Worm (Caenorhabditis elegans): ENCODE data around the gene C08E3.13.
"Not testable (repeated sequence)": the region's sequence is repeated elsewhere in the genome, so short reads cannot be mapped to it uniquely, and the experiment has no call there.

Gene C08E3.13

ce11 chrII:1660888-1661287, 28.8 kb upstream of the C08E3.13 start, which contains the start of gene ZC204.13:
TSS of gene ZC204.13 (minus strand) at chrII:1660988.
- TF ChIP-seq med-1 (GFP tag; optimal IDR thresholded peaks at IDR 0.05; ENCODE audit: insufficient read depth); ztf-23 (GFP tag; IDR thresholded peaks at IDR 0.05); ref-1 (GFP tag; conservative IDR thresholded peaks at IDR 0.05): not testable (repeated sequence)

DNA sequence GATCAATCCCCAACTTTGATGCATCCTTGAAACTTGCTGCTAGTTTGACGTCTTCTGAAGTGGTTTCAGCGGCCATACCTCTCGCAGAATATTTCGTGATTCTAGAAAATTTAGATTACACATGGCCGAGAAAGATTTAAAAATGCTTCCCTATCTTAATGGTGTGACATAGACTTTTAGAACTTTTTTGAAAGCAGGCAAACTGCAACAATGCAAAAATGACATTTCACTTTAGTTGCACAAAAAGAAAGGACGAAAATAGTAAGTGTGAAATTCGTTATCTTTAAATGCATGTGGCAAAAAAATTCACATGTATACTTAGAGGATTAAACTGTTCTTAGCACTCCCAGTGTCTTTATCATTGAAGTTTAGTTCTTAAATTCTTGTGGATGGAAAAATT, 25.1 kb upstream of the C08E3.13 start, which contains the start of gene ZC204.12:
Gene ZC204.12 (minus strand): TSS at position 101 of the 400 bp plus-strand sequence.
- TF ChIP-seq flt-1 (GFP tag; IDR thresholded peaks at IDR 0.05) (no peak), klf-2 (GFP tag; conservative IDR thresholded peaks at IDR 0.05) (no peak), ztf-23 (GFP tag; IDR thresholded peaks at IDR 0.05) (no peak), cog-1 (tag; optimal IDR thresholded peaks at IDR 0.05) (no peak), tab-1 (GFP tag; IDR thresholded peaks at IDR 0.05) (no peak), med-1 (GFP tag; optimal IDR thresholded peaks at IDR 0.05; ENCODE audit: insufficient read depth) (no peak), T22C8.4 (GFP tag; IDR thresholded peaks at IDR 0.05) (no peak)

DNA sequence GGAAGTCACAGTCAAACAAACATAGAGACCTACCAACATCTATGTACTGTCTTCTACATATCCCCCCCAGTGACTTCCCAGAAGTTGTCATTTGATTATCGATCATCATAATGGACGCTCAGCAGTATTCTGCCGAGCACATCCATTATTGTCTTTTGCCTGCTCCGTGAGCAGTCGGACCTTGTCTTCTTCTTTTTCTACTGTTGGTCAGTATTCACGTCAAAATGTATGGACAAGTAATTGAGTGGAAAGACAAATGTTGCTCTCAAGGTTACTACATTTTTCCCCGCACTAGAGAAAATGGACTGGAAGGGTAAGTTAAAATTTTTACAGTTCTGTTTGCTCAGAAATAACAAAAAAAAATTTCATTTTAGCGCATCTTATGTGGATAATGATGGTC, 22.8 kb upstream of the C08E3.13 start, which contains the start of gene btb-12:
Gene btb-12 (plus strand): TSS at position 301 of the 400 bp plus-strand sequence.
- no peak for TF ChIP-seq ztf-23 (GFP tag; IDR thresholded peaks at IDR 0.05)
- TF ChIP-seq ref-1 (GFP tag; conservative IDR thresholded peaks at IDR 0.05), result no peak
- TF ChIP-seq flt-1 (GFP tag; IDR thresholded peaks at IDR 0.05), result no peak
- TF ChIP-seq ztf-29 (GFP tag; IDR thresholded peaks at IDR 0.05), result no peak
- no peak for TF ChIP-seq tab-1 (GFP tag; IDR thresholded peaks at IDR 0.05)
- no peak for TF ChIP-seq cog-1 (tag; optimal IDR thresholded peaks at IDR 0.05)
- TF ChIP-seq klf-2 (GFP tag; conservative IDR thresholded peaks at IDR 0.05), result no peak
- no peak for TF ChIP-seq T22C8.4 (GFP tag; IDR thresholded peaks at IDR 0.05)
- TF ChIP-seq med-1 (GFP tag; optimal IDR thresholded peaks at IDR 0.05; ENCODE audit: insufficient read depth), result no peak

- TF ChIP-seq cog-1 (tag; optimal IDR thresholded peaks at IDR 0.05) (no peak), ztf-23 (GFP tag; IDR thresholded peaks at IDR 0.05) (no peak), flt-1 (GFP tag; IDR thresholded peaks at IDR 0.05) (no peak), klf-2 (GFP tag; conservative IDR thresholded peaks at IDR 0.05) (no peak), ref-1 (GFP tag; conservative IDR thresholded peaks at IDR 0.05) (no peak), T22C8.4 (GFP tag; IDR thresholded peaks at IDR 0.05) (no peak), med-1 (GFP tag; optimal IDR thresholded peaks at IDR 0.05; ENCODE audit: insufficient read depth) (no peak), tab-1 (GFP tag; IDR thresholded peaks at IDR 0.05) (no peak), ztf-29 (GFP tag; IDR thresholded peaks at IDR 0.05) (no peak)
Observed at ce11 chrII:1653397-1653796, 21.3 kb upstream of the C08E3.13 start, which contains the start of gene fbxb-15. TSS of gene fbxb-15 (minus strand) at chrII:1653497.

- TF ChIP-seq ztf-23 (GFP tag; IDR thresholded peaks at IDR 0.05) (no peak), klf-2 (GFP tag; conservative IDR thresholded peaks at IDR 0.05) (no peak), flt-1 (GFP tag; IDR thresholded peaks at IDR 0.05) (no peak), T22C8.4 (GFP tag; IDR thresholded peaks at IDR 0.05) (no peak), med-1 (GFP tag; optimal IDR thresholded peaks at IDR 0.05; ENCODE audit: insufficient read depth) (no peak), ztf-29 (GFP tag; IDR thresholded peaks at IDR 0.05) (no peak), cog-1 (tag; optimal IDR thresholded peaks at IDR 0.05) (no peak), tab-1 (GFP tag; IDR thresholded peaks at IDR 0.05) (no peak), ref-1 (GFP tag; conservative IDR thresholded peaks at IDR 0.05) (no peak)
Observed at ce11 chrII:1651804-1652203, 19.7 kb upstream of the C08E3.13 start, which contains the start of gene fbxb-16. TSS of gene fbxb-16 (minus strand) at chrII:1651904.

DNA sequence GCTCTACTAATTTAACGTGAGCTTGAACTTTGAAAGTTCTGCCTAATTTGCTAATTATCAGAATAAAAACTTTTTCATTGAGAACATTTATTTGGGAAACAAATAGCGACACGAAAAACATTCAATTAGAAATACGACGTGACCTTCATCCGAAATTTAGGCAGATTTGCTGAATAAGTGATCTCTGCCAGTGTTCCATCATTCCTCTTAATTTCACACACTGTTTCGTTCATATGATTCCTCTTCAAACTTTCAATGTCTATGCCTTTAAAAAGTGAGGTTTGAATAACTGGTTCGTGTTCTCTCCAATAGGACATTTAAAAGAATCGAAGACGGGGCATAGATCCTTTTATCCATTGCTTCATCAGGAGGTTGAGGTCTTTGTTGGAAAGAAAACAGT, 18.4 kb upstream of the C08E3.13 start, which contains the start of gene fbxb-20:
Gene fbxb-20 (minus strand): TSS at position 101 of the 400 bp plus-strand sequence.
- TF ChIP-seq flt-1 (GFP tag; IDR thresholded peaks at IDR 0.05) (no peak), ztf-29 (GFP tag; IDR thresholded peaks at IDR 0.05) (no peak), cog-1 (tag; optimal IDR thresholded peaks at IDR 0.05) (no peak), tab-1 (GFP tag; IDR thresholded peaks at IDR 0.05) (no peak), ztf-23 (GFP tag; IDR thresholded peaks at IDR 0.05) (no peak), klf-2 (GFP tag; conservative IDR thresholded peaks at IDR 0.05) (no peak)

DNA sequence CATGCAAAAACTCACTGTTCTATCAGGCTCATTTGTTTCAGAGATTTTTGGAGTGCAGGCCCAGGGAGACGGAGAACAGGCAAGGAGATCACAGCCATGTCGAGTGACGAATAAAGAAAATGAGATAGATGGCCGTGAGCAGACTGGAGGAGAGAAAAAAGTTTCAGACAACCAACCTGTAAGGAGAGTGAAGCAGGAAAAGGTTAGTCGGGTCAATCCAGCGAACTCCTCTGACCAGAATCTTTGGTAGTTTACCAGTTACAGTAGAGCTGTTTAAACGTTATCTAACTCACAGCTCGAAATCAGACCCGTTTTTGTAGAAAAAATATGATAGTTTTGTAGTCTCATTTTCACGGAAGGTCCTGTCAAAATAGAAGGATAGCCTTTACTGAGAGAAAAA, 16.7 kb upstream of the C08E3.13 start, which contains the start of gene fbxb-21:
Gene fbxb-21 (minus strand): TSS at position 101 of the 400 bp plus-strand sequence.
- no peak for TF ChIP-seq ztf-23 (GFP tag; IDR thresholded peaks at IDR 0.05)
- TF ChIP-seq flt-1 (GFP tag; IDR thresholded peaks at IDR 0.05), result no peak
- no peak for TF ChIP-seq cog-1 (tag; optimal IDR thresholded peaks at IDR 0.05)
- no peak for TF ChIP-seq ref-1 (GFP tag; conservative IDR thresholded peaks at IDR 0.05)
- TF ChIP-seq tab-1 (GFP tag; IDR thresholded peaks at IDR 0.05), result no peak
- no peak for TF ChIP-seq ztf-29 (GFP tag; IDR thresholded peaks at IDR 0.05)
- no peak for TF ChIP-seq klf-2 (GFP tag; conservative IDR thresholded peaks at IDR 0.05)
- no peak for TF ChIP-seq T22C8.4 (GFP tag; IDR thresholded peaks at IDR 0.05)

- TF ChIP-seq ztf-23 (GFP tag; IDR thresholded peaks at IDR 0.05) (no peak), tab-1 (GFP tag; IDR thresholded peaks at IDR 0.05) (no peak), klf-2 (GFP tag; conservative IDR thresholded peaks at IDR 0.05) (no peak), ztf-29 (GFP tag; IDR thresholded peaks at IDR 0.05) (no peak), flt-1 (GFP tag; IDR thresholded peaks at IDR 0.05) (no peak), T22C8.4 (GFP tag; IDR thresholded peaks at IDR 0.05) (no peak), ref-1 (GFP tag; conservative IDR thresholded peaks at IDR 0.05) (no peak), med-1 (GFP tag; optimal IDR thresholded peaks at IDR 0.05; ENCODE audit: insufficient read depth) (no peak), cog-1 (tag; optimal IDR thresholded peaks at IDR 0.05) (no peak)
Observed at ce11 chrII:1646199-1646598, 14.1 kb upstream of the C08E3.13 start, which contains the start of gene ZC204.17. TSS of gene ZC204.17 (minus strand) at chrII:1646299.

- TF ChIP-seq ref-1 (GFP tag; conservative IDR thresholded peaks at IDR 0.05) (no peak), med-1 (GFP tag; optimal IDR thresholded peaks at IDR 0.05; ENCODE audit: insufficient read depth) (no peak), cog-1 (tag; optimal IDR thresholded peaks at IDR 0.05) (no peak), tab-1 (GFP tag; IDR thresholded peaks at IDR 0.05) (no peak), ztf-23 (GFP tag; IDR thresholded peaks at IDR 0.05) (no peak), T22C8.4 (GFP tag; IDR thresholded peaks at IDR 0.05) (no peak), klf-2 (GFP tag; conservative IDR thresholded peaks at IDR 0.05) (no peak), flt-1 (GFP tag; IDR thresholded peaks at IDR 0.05) (no peak), ztf-29 (GFP tag; IDR thresholded peaks at IDR 0.05) (no peak)
Observed at ce11 chrII:1644777-1645348, 12.7 kb upstream of the C08E3.13 start, which contains the start of gene ZC204.6. TSS of gene ZC204.6 (minus strand) at chrII:1644827.

Data from whole organism, midembryonic.